Worm (Caenorhabditis elegans): ENCODE measurements around the gene col-113.

The col-113 gene

DNA sequence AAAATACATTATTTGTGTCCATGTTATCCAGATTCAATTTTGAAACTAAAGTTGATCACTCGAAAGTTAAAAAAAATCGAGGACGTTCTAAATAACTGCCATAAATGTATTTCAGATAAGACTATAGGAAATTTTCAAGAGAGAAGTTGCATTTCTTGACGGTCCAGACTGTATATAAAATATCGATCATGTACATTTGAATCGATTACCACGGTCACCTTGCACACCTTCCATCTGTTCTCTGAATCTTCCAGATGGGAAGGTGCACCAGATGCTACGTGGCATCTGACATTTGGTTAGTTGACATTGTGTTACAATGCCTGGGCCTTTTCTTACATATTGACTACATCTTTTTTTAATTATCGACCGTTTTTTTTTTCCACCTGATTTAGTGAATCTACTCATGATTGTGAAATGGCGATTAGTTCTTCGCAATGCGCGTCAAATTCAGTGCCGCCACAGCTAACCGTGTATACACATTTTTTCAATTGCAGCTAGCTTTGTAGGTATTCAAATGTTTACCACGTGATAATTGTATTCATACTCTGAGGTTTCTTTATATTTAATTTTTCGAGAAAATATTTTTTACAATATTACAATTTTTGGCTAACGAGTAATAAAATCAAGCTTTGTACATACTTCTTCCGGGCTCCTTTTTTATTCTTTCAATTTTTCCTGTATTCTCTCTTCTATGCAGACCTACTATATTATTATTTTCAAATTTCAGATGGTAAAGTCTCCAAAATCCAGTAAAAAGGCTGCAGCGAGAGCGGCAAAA, 15.9 kb upstream of the col-113 start, which contains the start of gene skr-16 (continued):
- TF ChIP-seq vab-7 (GFP tag; IDR thresholded peaks at IDR 0.05), result no peak
- no peak for TF ChIP-seq duxl-1 (tag; optimal IDR thresholded peaks at IDR 0.05; ENCODE audit: poor library complexity)
- TF ChIP-seq mdt-29 (GFP tag; IDR thresholded peaks at IDR 0.05), result no peak
- no peak for TF ChIP-seq ztf-7 (tag; optimal IDR thresholded peaks at IDR 0.05)
- TF ChIP-seq dve-1 (tag; optimal IDR thresholded peaks at IDR 0.05; ENCODE audit: insufficient read depth), result peak; percentile 45
- TF ChIP-seq T20F7.1 (GFP tag; optimal IDR thresholded peaks at IDR 0.05), result peak; percentile 21
- TF ChIP-seq aly-2 (tag; optimal IDR thresholded peaks at IDR 0.05), result no peak
- TF ChIP-seq nhr-111 (GFP tag; optimal IDR thresholded peaks at IDR 0.05), result no peak
- peak; percentile 84 for TF ChIP-seq hlh-30 (tag; optimal IDR thresholded peaks at IDR 0.05; ENCODE audit: insufficient read depth)
- TF ChIP-seq F37D6.2 (tag; optimal IDR thresholded peaks at IDR 0.05), result no peak
- no peak for TF ChIP-seq spr-1 (tag; optimal IDR thresholded peaks at IDR 0.05)
- no peak for TF ChIP-seq unc-39 (tag; optimal IDR thresholded peaks at IDR 0.05)
- TF ChIP-seq nhr-10 (tag; optimal IDR thresholded peaks at IDR 0.05), result no peak
- no peak for TF ChIP-seq tag-97 (GFP tag; IDR thresholded peaks at IDR 0.05)
- no peak for TF ChIP-seq nhr-76 (tag; optimal IDR thresholded peaks at IDR 0.05)
- TF ChIP-seq mes-2 (tag; optimal IDR thresholded peaks at IDR 0.05; ENCODE audit: poor library complexity, severe bottlenecking), result no peak
- TF ChIP-seq zfp-3 (GFP tag; conservative IDR thresholded peaks at IDR 0.05), result no peak
- peak; percentile 48 for TF ChIP-seq dpl-1 (GFP tag; optimal IDR thresholded peaks at IDR 0.05)
- no peak for TF ChIP-seq nhr-102 (tag; optimal IDR thresholded peaks at IDR 0.05)
- no peak for TF ChIP-seq pha-4 (GFP tag; IDR thresholded peaks at IDR 0.05)
- TF ChIP-seq pha-4 (tag; optimal IDR thresholded peaks at IDR 0.05), result no peak
- no peak for TF ChIP-seq ama-1 (optimal IDR thresholded peaks at IDR 0.05)
- no peak for TF ChIP-seq R02D3.7 (tag; optimal IDR thresholded peaks at IDR 0.05)
- peak in 1 of 2 experiments; percentile 23 for TF ChIP-seq unc-62 (GFP tag; optimal IDR thresholded peaks at IDR 0.05 in 1 of 2)
- no peak for TF ChIP-seq unc-62 (tag; optimal IDR thresholded peaks at IDR 0.05)
- peak in 1 of 2 experiments; percentile 54 for TF ChIP-seq mdl-1 (tag; optimal IDR thresholded peaks at IDR 0.05)

DNA sequence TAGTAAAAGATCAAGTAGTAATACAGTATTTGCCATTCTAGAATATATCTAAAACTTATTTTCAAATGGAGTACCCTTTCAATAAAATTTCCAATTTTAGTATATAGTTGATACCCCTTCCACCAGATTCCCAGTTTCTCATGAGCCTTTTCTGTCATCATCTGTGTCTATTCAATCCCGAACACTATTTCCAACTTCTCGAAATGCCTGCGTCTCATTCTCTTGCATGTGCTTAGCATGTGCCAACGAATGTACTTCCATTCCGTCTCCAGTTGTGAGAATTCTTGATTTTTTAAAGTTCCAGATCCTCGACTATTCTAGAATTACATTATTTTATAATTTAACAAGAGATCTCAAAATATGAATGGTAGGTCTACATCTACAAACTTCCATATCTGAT, 14.2 kb upstream of the col-113 start, which contains the start of gene C42D4.18:
Gene C42D4.18 (plus strand): TSS at position 231 of the 400 bp plus-strand sequence.
- TF ChIP-seq mxl-3 (GFP tag; optimal IDR thresholded peaks at IDR 0.05), result peak; percentile 5
- TF ChIP-seq madf-5 (GFP tag; IDR thresholded peaks at IDR 0.05), result no peak
- peak; percentile 28; the same call in 1 of the 2 replicates for TF ChIP-seq hmg-1.1 (GFP tag; IDR thresholded peaks at IDR 0.05)
- no peak for TF ChIP-seq rbr-2 (tag; optimal IDR thresholded peaks at IDR 0.05)
- peak; percentile 86 for TF ChIP-seq hlh-30 (tag; optimal IDR thresholded peaks at IDR 0.05; ENCODE audit: insufficient read depth)
- no peak for TF ChIP-seq ceh-82 (tag; optimal IDR thresholded peaks at IDR 0.05)
- peak; percentile 29; the same call in 1 of the 2 replicates for TF ChIP-seq mxl-2 (GFP tag; conservative IDR thresholded peaks at IDR 0.05)
- peak in 1 of 2 experiments; percentile 65 for TF ChIP-seq mdl-1 (tag; optimal IDR thresholded peaks at IDR 0.05)
- TF ChIP-seq lsy-2 (tag; optimal IDR thresholded peaks at IDR 0.05), result peak in 1 of 2 experiments; percentile 39

DNA sequence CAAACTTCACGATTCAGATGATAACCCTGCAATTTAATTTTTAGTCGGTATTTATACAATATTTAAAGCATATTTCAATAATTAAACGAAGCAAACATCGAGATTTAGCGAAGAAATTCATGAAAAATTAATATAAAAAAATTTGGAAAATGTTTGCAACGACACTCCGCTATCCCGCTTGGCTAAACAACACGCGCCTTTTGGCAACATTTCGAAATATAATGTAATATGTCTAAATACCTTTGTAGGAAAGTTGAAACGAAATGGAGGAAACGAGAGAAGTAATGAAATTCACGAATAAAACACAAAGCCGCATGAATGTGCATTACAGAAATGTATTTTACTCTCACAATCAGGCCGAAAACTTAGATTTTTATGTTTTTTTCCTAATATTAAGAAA, 13.4 kb upstream of the col-113 start, which contains the start of gene rpc-1:
Gene rpc-1 (minus strand): TSS at position 26 of the 400 bp plus-strand sequence.
- TF ChIP-seq zip-2 (tag; optimal IDR thresholded peaks at IDR 0.05), result peak; percentile 86
- TF ChIP-seq dpl-1 (GFP tag; optimal IDR thresholded peaks at IDR 0.05), result peak; percentile 69
- no peak for TF ChIP-seq hif-1 (tag; optimal IDR thresholded peaks at IDR 0.05)
- TF ChIP-seq daf-8 (GFP tag; IDR thresholded peaks at IDR 0.05), result no peak
- TF ChIP-seq hlh-30 (tag; optimal IDR thresholded peaks at IDR 0.05; ENCODE audit: insufficient read depth), result peak; percentile 29
- TF ChIP-seq T20F7.1 (GFP tag; optimal IDR thresholded peaks at IDR 0.05), result peak; percentile 95

Measured in whole organism, L4 larva.